Worm (Caenorhabditis elegans) whole organism, late embryonic: ENCODE results near the gene klp-19.

Experiments used
- C08G9.2 ChIP-seq: sonication (generic microtip); optimal IDR thresholded peaks from 2 replicates; lab custom pipeline; 2016; ENCODE audit warnings: mild to moderate bottlenecking, missing genetic modification characterization, moderate library complexity, missing compliant biosample characterization
- C38D4.7 ChIP-seq: fragments of 200-800 bp; sonication (Bioruptor generic); optimal IDR thresholded peaks from 2 replicates; lab custom pipeline; 2018; ENCODE audit warnings: mild to moderate bottlenecking, missing genetic modification characterization, moderate library complexity, missing compliant biosample characterization
- K09A11.1 ChIP-seq: sonication (generic microtip); optimal IDR thresholded peaks from 2 replicates; lab custom pipeline; 2017; ENCODE audit warnings: antibody characterized with exemption, mild to moderate bottlenecking, missing genetic modification characterization, missing compliant biosample characterization; ENCODE audit not compliant: insufficient read depth
- ceh-14 ChIP-seq: sonication (generic microtip); optimal IDR thresholded peaks from 2 replicates; lab custom pipeline; 2016; ENCODE audit warnings: missing genotype, missing genetic modification characterization, missing compliant biosample characterization
- ceh-19 ChIP-seq: fragments of 200-800 bp; sonication (Bioruptor generic); optimal IDR thresholded peaks from 2 replicates; lab custom pipeline; 2018; ENCODE audit warnings: mild to moderate bottlenecking, missing genetic modification characterization, missing compliant biosample characterization
- ceh-2 ChIP-seq: sonication (generic microtip); optimal IDR thresholded peaks from 2 replicates; lab custom pipeline; 2016; ENCODE audit warnings: missing genotype, missing genetic modification characterization, missing compliant biosample characterization
- ceh-22 ChIP-seq: sonication (generic microtip); optimal IDR thresholded peaks from 2 replicates; lab custom pipeline; 2017; ENCODE audit warnings: missing biosample characterization, missing genetic modification characterization
- ceh-31 ChIP-seq: sonication (generic microtip); optimal IDR thresholded peaks from 2 replicates; lab custom pipeline; 2016; ENCODE audit warnings: missing genetic modification characterization, missing compliant biosample characterization
- ceh-34 ChIP-seq: sonication (generic microtip); optimal IDR thresholded peaks from 2 replicates; lab custom pipeline; 2016; ENCODE audit warnings: mild to moderate bottlenecking, missing genetic modification characterization, missing compliant biosample characterization
- ceh-48 ChIP-seq: sonication (generic microtip); optimal IDR thresholded peaks from 2 replicates; lab custom pipeline; 2016; ENCODE audit warnings: missing genetic modification characterization, inconsistent platforms, missing compliant biosample characterization
- ceh-9 ChIP-seq: sonication (generic microtip); optimal IDR thresholded peaks from 2 replicates; lab custom pipeline; 2016; ENCODE audit warnings: mild to moderate bottlenecking, missing genetic modification characterization, inconsistent platforms, missing compliant biosample characterization
- che-1 ChIP-seq: sonication (generic microtip); optimal IDR thresholded peaks from 2 replicates; lab custom pipeline; 2016; ENCODE audit warnings: mild to moderate bottlenecking, missing genetic modification characterization, missing compliant biosample characterization
- dmd-4 ChIP-seq: sonication (generic microtip); optimal IDR thresholded peaks from 2 replicates; lab custom pipeline; 2016; ENCODE audit warnings: borderline replicate concordance, missing genetic modification characterization, missing compliant biosample characterization
- dve-1 ChIP-seq: sonication (generic microtip); optimal IDR thresholded peaks from 2 replicates; lab custom pipeline; 2017; ENCODE audit warnings: antibody characterized with exemption, mild to moderate bottlenecking, missing genetic modification characterization, missing compliant biosample characterization
- elt-4 ChIP-seq: sonication (generic microtip); optimal IDR thresholded peaks from 2 replicates; lab custom pipeline; 2016; ENCODE audit warnings: missing genetic modification characterization, missing compliant biosample characterization
- ets-4 ChIP-seq: sonication (generic microtip); optimal IDR thresholded peaks from 2 replicates; lab custom pipeline; 2016; ENCODE audit warnings: missing genetic modification characterization, missing compliant biosample characterization
- eyg-1 ChIP-seq: sonication (generic microtip); optimal IDR thresholded peaks from 2 replicates; lab custom pipeline; 2016; ENCODE audit warnings: missing genotype, missing genetic modification characterization, missing compliant biosample characterization
- fkh-6 ChIP-seq: sonication (generic microtip); optimal IDR thresholded peaks from 2 replicates; lab custom pipeline; 2016; ENCODE audit warnings: missing genetic modification characterization, missing compliant biosample characterization
- gmeb-2 ChIP-seq: sonication (generic microtip); optimal IDR thresholded peaks from 2 replicates; lab custom pipeline; 2016; ENCODE audit warnings: missing genetic modification characterization, inconsistent platforms, missing compliant biosample characterization
- hlh-15 ChIP-seq: sonication (generic microtip); optimal IDR thresholded peaks from 2 replicates; lab custom pipeline; 2016; ENCODE audit warnings: missing genetic modification characterization, missing compliant biosample characterization
- hlh-8 ChIP-seq: sonication (generic microtip); optimal IDR thresholded peaks from 2 replicates; lab custom pipeline; 2016; ENCODE audit warnings: missing genotype, missing genetic modification characterization, missing compliant biosample characterization
- lim-6 ChIP-seq: sonication (generic microtip); optimal IDR thresholded peaks from 2 replicates; lab custom pipeline; 2016; ENCODE audit warnings: missing genetic modification characterization, missing compliant biosample characterization
- mec-3 ChIP-seq: sonication (generic microtip); optimal IDR thresholded peaks from 2 replicates; lab custom pipeline; 2016; ENCODE audit warnings: borderline replicate concordance, missing genetic modification characterization, missing compliant biosample characterization
- nfya-1 ChIP-seq: sonication (generic microtip); optimal IDR thresholded peaks from 2 replicates; lab custom pipeline; 2017; ENCODE audit warnings: missing genetic modification characterization, mild to moderate bottlenecking, missing compliant biosample characterization, antibody characterized with exemption, moderate library complexity
- nhr-11 ChIP-seq: fragments of 150-350 bp; optimal IDR thresholded peaks from 2 replicates; lab custom pipeline; 2014; ENCODE audit warnings: missing biosample characterization, missing genetic modification characterization
- odd-2 ChIP-seq: sonication (generic microtip); optimal IDR thresholded peaks from 2 replicates; lab custom pipeline; 2017; ENCODE audit warnings: antibody characterized with exemption, mild to moderate bottlenecking, missing genetic modification characterization, missing compliant biosample characterization
- pag-3 ChIP-seq: sonication (generic microtip); optimal IDR thresholded peaks from 2 replicates; lab custom pipeline; 2016; ENCODE audit warnings: missing compliant biosample characterization, missing genetic modification characterization, borderline replicate concordance
- pha-2 ChIP-seq: sonication (generic microtip); optimal IDR thresholded peaks from 2 replicates; lab custom pipeline; 2017; ENCODE audit warnings: mild to moderate bottlenecking, missing genetic modification characterization, missing compliant biosample characterization
- pqm-1 ChIP-seq: sonication (generic microtip); optimal IDR thresholded peaks from 2 replicates; lab custom pipeline; 2016; ENCODE audit warnings: missing genetic modification characterization, missing compliant biosample characterization
- rnt-1 ChIP-seq: sonication (generic microtip); optimal IDR thresholded peaks from 2 replicates; lab custom pipeline; 2016; ENCODE audit warnings: missing genetic modification characterization, missing compliant biosample characterization
- sdc-2 ChIP-seq: sonication (generic microtip); optimal IDR thresholded peaks from 2 replicates; lab custom pipeline; 2016; ENCODE audit warnings: missing genotype, missing genetic modification characterization, missing compliant biosample characterization
- tbx-7 ChIP-seq: sonication (generic microtip); optimal IDR thresholded peaks from 2 replicates; lab custom pipeline; 2016; ENCODE audit warnings: missing genotype, missing genetic modification characterization, missing compliant biosample characterization
- ttx-3 ChIP-seq: sonication (generic microtip); optimal IDR thresholded peaks from 2 replicates; lab custom pipeline; 2016; ENCODE audit warnings: missing genetic modification reagents, missing genetic modification characterization, missing compliant biosample characterization
- unc-3 ChIP-seq, 2 experiments: fragments of 200-800 bp in 1 of 2; sonication (Bioruptor generic) in 1 of 2; sonication (generic microtip) in 1 of 2; conservative IDR thresholded peaks in 1 of 2; optimal IDR thresholded peaks in 1 of 2; 2 replicates each; pipeline versions ENCODE4 v1.3.6 to Lab custom; 2016 to 2022; ENCODE audit warnings: missing compliant biosample characterization in 2 of 2, missing genetic modification characterization in 2 of 2, missing genetic modification reagents in 1 of 2
- unc-42 ChIP-seq: sonication (generic microtip); optimal IDR thresholded peaks from 2 replicates; lab custom pipeline; 2016; ENCODE audit warnings: missing genotype, missing genetic modification characterization, missing compliant biosample characterization
- ztf-16 ChIP-seq: sonication (generic microtip); optimal IDR thresholded peaks from 2 replicates; lab custom pipeline; 2017; ENCODE audit warnings: missing genetic modification characterization, missing compliant biosample characterization

Gene klp-19

DNA sequence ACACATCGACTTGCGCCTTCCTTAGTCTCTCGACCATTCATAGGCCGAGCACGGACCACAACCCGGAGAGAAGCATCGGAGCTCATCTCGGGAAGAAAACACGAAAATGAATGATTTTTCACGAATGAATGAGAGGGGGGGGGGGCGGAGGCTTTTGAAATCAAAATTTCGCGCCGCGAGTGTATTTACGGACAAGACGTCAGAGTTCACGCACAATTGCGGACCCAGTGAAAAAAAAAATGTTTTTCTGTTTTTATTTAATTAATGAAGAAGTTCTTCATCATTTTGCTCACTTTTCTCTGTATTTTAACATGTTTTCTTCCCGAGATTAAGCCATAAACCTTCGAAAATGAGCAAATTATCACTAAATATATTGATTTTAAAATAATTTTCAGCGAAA lies at the start of gene klp-19, which contains the start of gene slc-36.1:
Gene klp-19 (minus strand): TSS at position 153 of the 400 bp plus-strand sequence.
Gene slc-36.1 (plus strand): TSS at position 396 of the 400 bp plus-strand sequence.
- TF ChIP-seq odd-2 (tag; lab: Kevin White, UChicago) (no peak), unc-3 (GFP tag; conservative IDR thresholded peaks at IDR 0.05; lab: Robert Waterston, UW) (no peak), unc-3 (tag; optimal IDR thresholded peaks at IDR 0.05; lab: Kevin White, UChicago) (no peak), ceh-9 (no peak), ceh-34 (tag; lab: Kevin White, UChicago) (peak; percentile 12), dmd-4 (tag; lab: Kevin White, UChicago) (no peak), eyg-1 (tag; lab: Kevin White, UChicago) (no peak), mec-3 (tag; lab: Kevin White, UChicago) (no peak), ceh-2 (no peak), lim-6 (tag; lab: Kevin White, UChicago) (no peak), K09A11.1 (no peak), pha-2 (tag; lab: Kevin White, UChicago) (no peak), C38D4.7 (GFP tag; lab: Kevin White, UChicago) (no peak), ceh-31 (tag; lab: Kevin White, UChicago) (peak; percentile 12), C08G9.2 (tag; lab: Kevin White, UChicago) (no peak), ceh-48 (tag; lab: Kevin White, UChicago) (no peak), ceh-19 (GFP tag; lab: Kevin White, UChicago) (no peak), pqm-1 (no peak), ceh-22 (tag; lab: Kevin White, UChicago) (no peak), unc-42 (tag; lab: Kevin White, UChicago) (peak; percentile 78), elt-4 (tag; lab: Kevin White, UChicago) (no peak), tbx-7 (tag; lab: Kevin White, UChicago) (no peak), hlh-15 (tag; lab: Kevin White, UChicago) (no peak), dve-1 (tag; lab: Kevin White, UChicago) (no peak), gmeb-2 (tag; lab: Kevin White, UChicago) (no peak), rnt-1 (tag; lab: Kevin White, UChicago) (no peak), ceh-14 (tag; lab: Kevin White, UChicago) (no peak), che-1 (no peak), ztf-16 (no peak), nfya-1 (tag; lab: Kevin White, UChicago) (peak; percentile 42), ttx-3 (no peak), sdc-2 (tag; lab: Kevin White, UChicago) (no peak), fkh-6 (tag; lab: Kevin White, UChicago) (no peak), pag-3 (tag; lab: Kevin White, UChicago) (no peak), hlh-8 (tag; lab: Kevin White, UChicago) (no peak)

DNA sequence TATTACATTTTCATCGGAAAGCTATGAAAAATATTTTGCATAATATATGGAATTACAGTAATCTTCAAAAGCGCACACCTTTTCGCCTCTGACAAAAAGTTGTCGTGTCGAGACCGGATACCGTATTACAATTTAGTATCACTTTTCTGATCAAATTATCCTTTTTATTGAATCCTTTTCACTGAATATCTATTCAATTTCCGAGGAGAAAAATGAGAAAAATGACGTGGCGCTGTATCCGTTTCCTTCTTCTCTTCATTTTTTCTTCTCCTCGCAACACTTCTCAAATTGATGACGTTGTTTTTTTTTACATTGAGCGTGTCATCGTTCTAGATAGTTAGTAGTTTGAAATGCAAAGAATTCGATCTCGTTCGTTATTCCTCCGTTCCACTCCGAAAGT lies 43.9 kb upstream of the klp-19 start:
- TF ChIP-seq dmd-4 (tag; lab: Kevin White, UChicago) (no peak), unc-42 (tag; lab: Kevin White, UChicago) (peak; percentile 46)

- TF ChIP-seq unc-42 (tag; lab: Kevin White, UChicago) (peak; percentile 79), ets-4 (no peak)
These were observed 41.8 kb upstream of the klp-19 start for ce11 chrIII:13348891-13349290.

ce11 chrIII:13347782-13348327 lies 40.8 kb upstream of the klp-19 start:
- TF ChIP-seq nhr-11 (tag; lab: Kevin White, UChicago): no peak
- peak; percentile 34 for TF ChIP-seq unc-42 (tag; lab: Kevin White, UChicago)
